Fruit fly (Drosophila melanogaster) whole organism, embryonic: Measurements from ENCODE around the gene CG4660.

ENCODE experiments used
- Aef1 ChIP-seq: fragments of 200-800 bp; sonication (Bioruptor generic); IDR thresholded peaks from 3 replicates; pipeline ENCODE4 v1.3.6; 2022; ENCODE audit warnings: missing biosample characterization, missing genetic modification characterization
- Awh ChIP-seq: fragments of 200-800 bp; sonication (Bioruptor generic); IDR thresholded peaks from 2 replicates; pipeline ENCODE4, ENCODE4 v1.3.6; 2022; ENCODE audit warnings: missing biosample characterization, missing genetic modification characterization
- B-H2 ChIP-seq: fragments of 200-800 bp; sonication (Bioruptor generic); optimal IDR thresholded peaks from 2 replicates; lab custom pipeline; 2018; ENCODE audit warnings: missing biosample characterization, mild to moderate bottlenecking, missing genetic modification characterization
- BtbVII ChIP-seq: fragments of 200-800 bp; sonication (Bioruptor generic); optimal IDR thresholded peaks from 3 replicates; lab custom pipeline; 2017; ENCODE audit warnings: missing biosample characterization, mild to moderate bottlenecking, missing genetic modification characterization
- C15 ChIP-seq: fragments of 200-800 bp; sonication (Bioruptor generic); IDR thresholded peaks from 3 replicates; pipeline ENCODE4 v1.3.6; 2022; ENCODE audit warnings: missing biosample characterization, missing genetic modification characterization
- CG10565 ChIP-seq: fragments of 200-800 bp; sonication (Bioruptor generic); optimal IDR thresholded peaks from 3 replicates; lab custom pipeline; 2016; ENCODE audit warnings: missing biosample characterization, mild to moderate bottlenecking, missing genetic modification characterization
- CG10654 ChIP-seq: fragments of 200-800 bp; sonication (Bioruptor generic); optimal IDR thresholded peaks from 2 replicates; lab custom pipeline; 2016; ENCODE audit warnings: missing biosample characterization, missing genetic modification characterization
- CG11696 ChIP-seq: fragments of 200-800 bp; sonication (Bioruptor generic); IDR thresholded peaks from 2 replicates; pipeline ENCODE4 v1.3.6; 2022; ENCODE audit warnings: missing biosample characterization, missing genetic modification characterization
- CG1233 ChIP-seq: fragments of 200-800 bp; sonication (Bioruptor generic); optimal IDR thresholded peaks from 4 replicates; lab custom pipeline; 2018; ENCODE audit warnings: missing biosample characterization, mild to moderate bottlenecking, missing genetic modification characterization
- CG12391 ChIP-seq: fragments of 200-800 bp; sonication (Bioruptor generic); optimal IDR thresholded peaks from 3 replicates; lab custom pipeline; 2018; ENCODE audit warnings: missing biosample characterization, mild to moderate bottlenecking, missing genetic modification characterization, moderate library complexity
- CG14014 ChIP-seq: fragments of 200-800 bp; sonication (Bioruptor generic); IDR thresholded peaks from 2 replicates; pipeline ENCODE4 v1.3.6; 2022; ENCODE audit warnings: missing biosample characterization, missing genetic modification characterization
- CG15696 ChIP-seq: fragments of 200-800 bp; sonication (Bioruptor generic); optimal IDR thresholded peaks from 2 replicates; lab custom pipeline; 2019; ENCODE audit warnings: missing biosample characterization, mild to moderate bottlenecking, missing genetic modification characterization, moderate library complexity
- CG1647 ChIP-seq: fragments of 200-800 bp; sonication (Bioruptor generic); optimal IDR thresholded peaks from 3 replicates; lab custom pipeline; 2016; ENCODE audit warnings: missing biosample characterization, missing genetic modification characterization
- CG17802 ChIP-seq: fragments of 200-800 bp; sonication (Bioruptor generic); optimal IDR thresholded peaks from 2 replicates; lab custom pipeline; 2018; ENCODE audit warnings: missing biosample characterization, mild to moderate bottlenecking, missing genetic modification characterization, moderate library complexity
- CG18011 ChIP-seq: fragments of 200-800 bp; sonication (Bioruptor generic); optimal IDR thresholded peaks from 2 replicates; lab custom pipeline; 2017; ENCODE audit warnings: missing biosample characterization, missing genetic modification characterization, mild to moderate bottlenecking, moderate library complexity, missing genotype
- CG30403 ChIP-seq: fragments of 200-800 bp; sonication (Bioruptor generic); optimal IDR thresholded peaks from 3 replicates; lab custom pipeline; 2016; ENCODE audit warnings: missing biosample characterization, missing genetic modification characterization
- CG31365 ChIP-seq: fragments of 200-800 bp; sonication (Bioruptor generic); optimal IDR thresholded peaks from 2 replicates; lab custom pipeline; 2018; ENCODE audit warnings: missing biosample characterization, mild to moderate bottlenecking, missing genetic modification characterization
- CG3163 ChIP-seq: fragments of 200-800 bp; sonication (Bioruptor generic); optimal IDR thresholded peaks from 3 replicates; lab custom pipeline; 2016; ENCODE audit warnings: missing biosample characterization, missing genetic modification characterization
- CG3838 ChIP-seq: fragments of 200-800 bp; sonication (Bioruptor generic); optimal IDR thresholded peaks from 3 replicates; lab custom pipeline; 2016; ENCODE audit warnings: missing biosample characterization, missing genetic modification characterization
- CG4328 ChIP-seq: fragments of 200-800 bp; sonication (Bioruptor generic); optimal IDR thresholded peaks from 3 replicates; lab custom pipeline; 2017; ENCODE audit warnings: missing biosample characterization, missing genetic modification reagents, missing genetic modification characterization
- CG4360 ChIP-seq: fragments of 200-800 bp; sonication (Bioruptor generic); IDR thresholded peaks from 2 replicates; pipeline ENCODE4 v1.3.6; 2022; ENCODE audit warnings: missing biosample characterization, missing genetic modification characterization
- CG4617 ChIP-seq: fragments of 200-800 bp; sonication (Bioruptor generic); optimal IDR thresholded peaks from 3 replicates; lab custom pipeline; 2016; ENCODE audit warnings: missing biosample characterization, missing genetic modification characterization, borderline replicate concordance
- CG6175 ChIP-seq: fragments of 200-800 bp; sonication (Bioruptor generic); IDR thresholded peaks from 3 replicates; pipeline ENCODE4 v1.3.6; 2022; ENCODE audit warnings: missing biosample characterization, missing genetic modification characterization
- CG6791 ChIP-seq: fragments of 200-800 bp; sonication (Bioruptor generic); IDR thresholded peaks from 3 replicates; pipeline ENCODE4 v1.3.6; 2022; ENCODE audit warnings: missing biosample characterization, missing genetic modification characterization; ENCODE audit not compliant: partially characterized antibody
- CG7839 ChIP-seq: fragments of 200-800 bp; sonication (Bioruptor generic); optimal IDR thresholded peaks from 3 replicates; lab custom pipeline; 2018; ENCODE audit warnings: missing biosample characterization, mild to moderate bottlenecking, missing genetic modification characterization, moderate library complexity
- CG7987 ChIP-seq: fragments of 200-800 bp; sonication (Bioruptor generic); optimal IDR thresholded peaks from 2 replicates; lab custom pipeline; 2018; ENCODE audit warnings: missing biosample characterization, mild to moderate bottlenecking, missing genetic modification characterization, moderate library complexity
- CG9215 ChIP-seq: fragments of 200-800 bp; sonication (Bioruptor generic); IDR thresholded peaks from 2 replicates; pipeline ENCODE4 v1.3.6; 2022; ENCODE audit warnings: missing biosample characterization, missing genetic modification characterization
- CTCF ChIP-seq: fragments of 200-800 bp; sonication (Bioruptor generic); optimal IDR thresholded peaks from 2 replicates; lab custom pipeline; 2017; ENCODE audit warnings: missing biosample characterization, mild to moderate bottlenecking, missing genetic modification characterization, moderate library complexity
- H15 ChIP-seq: fragments of 200-800 bp; sonication (Bioruptor generic); IDR thresholded peaks from 3 replicates; pipeline ENCODE4 v1.3.6; 2022; ENCODE audit warnings: missing biosample characterization, missing genetic modification characterization
- Hmx ChIP-seq: fragments of 200-800 bp; sonication (Bioruptor generic); optimal IDR thresholded peaks from 2 replicates; lab custom pipeline; 2016; ENCODE audit warnings: missing biosample characterization, missing genetic modification characterization
- Hsf ChIP-seq: fragments of 200-800 bp; sonication (Bioruptor generic); optimal IDR thresholded peaks from 3 replicates; lab custom pipeline; 2016; ENCODE audit warnings: missing biosample characterization, missing genetic modification characterization
- MTF-1 ChIP-seq: fragments of 200-800 bp; sonication (Bioruptor generic); optimal IDR thresholded peaks from 2 replicates; lab custom pipeline; 2018; ENCODE audit warnings: missing biosample characterization, mild to moderate bottlenecking, missing genetic modification characterization, borderline replicate concordance
- Mrtf ChIP-seq: fragments of 200-800 bp; sonication (Bioruptor generic); IDR thresholded peaks from 3 replicates; pipeline ENCODE4 v1.3.6; 2022; ENCODE audit warnings: missing biosample characterization, missing genetic modification characterization
- Nf-YC ChIP-seq: fragments of 200-800 bp; optimal IDR thresholded peaks from 3 replicates; lab custom pipeline; 2019; ENCODE audit warnings: missing biosample characterization, mild to moderate bottlenecking, missing genetic modification characterization, moderate library complexity
- Ptx1 ChIP-seq: fragments of 200-800 bp; sonication (Bioruptor generic); IDR thresholded peaks from 2 replicates; pipeline ENCODE4 v1.3.6; 2022; ENCODE audit warnings: missing biosample characterization, missing genetic modification characterization
- Side ChIP-seq: fragments of 200-800 bp; sonication (Bioruptor generic); optimal IDR thresholded peaks from 2 replicates; lab custom pipeline; 2016; ENCODE audit warnings: missing biosample characterization, missing genetic modification characterization
- Usf ChIP-seq: fragments of 200-800 bp; sonication (Bioruptor generic); optimal IDR thresholded peaks from 2 replicates; lab custom pipeline; 2017; ENCODE audit warnings: missing genotype, missing biosample characterization, missing genetic modification characterization
- abd-A ChIP-seq: fragments of 200-800 bp; sonication (Bioruptor generic); optimal IDR thresholded peaks from 3 replicates; lab custom pipeline; 2019; ENCODE audit warnings: missing biosample characterization, mild to moderate bottlenecking, missing genetic modification characterization, moderate library complexity
- amos ChIP-seq: fragments of 200-800 bp; sonication (Bioruptor generic); IDR thresholded peaks from 2 replicates; pipeline ENCODE4 v1.3.6; 2022; ENCODE audit warnings: missing biosample characterization, missing genetic modification characterization; ENCODE audit not compliant: partially characterized antibody
- bab2 ChIP-seq: fragments of 200-800 bp; sonication (Bioruptor generic); optimal IDR thresholded peaks from 2 replicates; lab custom pipeline; 2016; ENCODE audit warnings: missing biosample characterization, missing genetic modification characterization
- dan ChIP-seq: fragments of 200-800 bp; sonication (Bioruptor generic); IDR thresholded peaks from 2 replicates; pipeline ENCODE4 v1.3.6; 2022; ENCODE audit warnings: missing biosample characterization, missing genetic modification characterization
- ems ChIP-seq: fragments of 200-800 bp; sonication (Bioruptor generic); optimal IDR thresholded peaks from 3 replicates; lab custom pipeline; 2016; ENCODE audit warnings: missing biosample characterization, missing genetic modification characterization
- en ChIP-seq: fragments of 200-800 bp; sonication (Bioruptor generic); optimal IDR thresholded peaks from 2 replicates; lab custom pipeline; 2016; ENCODE audit warnings: missing biosample characterization, missing genetic modification characterization
- gsb ChIP-seq: fragments of 200-800 bp; sonication (Bioruptor generic); IDR thresholded peaks from 2 replicates; pipeline ENCODE4 v1.3.6; 2022; ENCODE audit warnings: missing biosample characterization, missing genetic modification characterization
- h ChIP-seq: fragments of >200 bp; optimal IDR thresholded peaks from 2 replicates; lab custom pipeline; 2017
- lola ChIP-seq, 3 experiments: fragments of >200 bp in 2 of 3; fragments of 200-800 bp in 1 of 3; sonication (Bioruptor generic) in 1 of 3; optimal IDR thresholded peaks; 2 replicates each; lab custom pipeline; 2017 to 2019; ENCODE audit warnings: missing biosample characterization in 3 of 3, missing genetic modification characterization in 3 of 3, mild to moderate bottlenecking in 1 of 3, moderate library complexity in 1 of 3
- mld ChIP-seq: fragments of 200-800 bp; sonication (Bioruptor generic); IDR thresholded peaks from 3 replicates; pipeline ENCODE4 v1.3.6; 2022; ENCODE audit warnings: missing biosample characterization, missing genetic modification characterization; ENCODE audit not compliant: partially characterized antibody
- odd ChIP-seq: fragments of 200-800 bp; sonication (Bioruptor generic); optimal IDR thresholded peaks from 2 replicates; lab custom pipeline; 2017; ENCODE audit warnings: missing biosample characterization, mild to moderate bottlenecking, missing genetic modification characterization
- scrt ChIP-seq: fragments of 200-800 bp; sonication (Bioruptor generic); optimal IDR thresholded peaks from 2 replicates; lab custom pipeline; 2018; ENCODE audit warnings: missing biosample characterization, mild to moderate bottlenecking, missing genetic modification characterization, moderate library complexity
- sob ChIP-seq: fragments of 200-800 bp; sonication (Bioruptor generic); IDR thresholded peaks from 2 replicates; pipeline ENCODE4 v1.3.6; 2022; ENCODE audit warnings: missing biosample characterization, missing genetic modification characterization
- sug ChIP-seq: fragments of 200-800 bp; optimal IDR thresholded peaks from 2 replicates; lab custom pipeline; 2019; ENCODE audit warnings: missing biosample characterization, mild to moderate bottlenecking, missing genetic modification characterization, moderate library complexity
- tin ChIP-seq: fragments of 200-800 bp; sonication (Bioruptor generic); optimal IDR thresholded peaks from 3 replicates; lab custom pipeline; 2016; ENCODE audit warnings: missing biosample characterization, missing genetic modification characterization

The CG4660 gene

dm6 chrX:6039431-6040016 lies 41.6 kb downstream of the CG4660 start, which contains the start of gene CG5937 (continued):
- TF ChIP-seq CG4617 (GFP tag; lab: Kevin White, UChicago) (no peak), Nf-YC (tag; lab: Kevin White, UChicago) (peak; percentile 46), CG9215 (no peak), en (no peak), Awh (GFP tag; lab: Robert Waterston, UW) (no peak), H15 (GFP tag; lab: Robert Waterston, UW) (no peak), odd (no peak), CG12391 (tag; lab: Kevin White, UChicago) (no peak), CG1647 (GFP tag; lab: Kevin White, UChicago) (no peak), CG4328 (GFP tag; lab: Kevin White, UChicago) (peak; percentile 33), lola (GFP tag; optimal IDR thresholded peaks at IDR 0.05; lab: Kevin White, UChicago) (peak in 1 of 3 experiments; percentile 4), ems (GFP tag; lab: Kevin White, UChicago) (no peak), CG30403 (GFP tag; lab: Kevin White, UChicago) (peak; percentile 14), sug (tag; lab: Kevin White, UChicago) (no peak), Aef1 (GFP tag; lab: Robert Waterston, UW) (no peak), CG6791 (0 out of 3 replicates have a peak, but pooled peaks have one; percentile 39), CG11696 (GFP tag; lab: Robert Waterston, UW) (no peak), CG7987 (GFP tag; lab: Kevin White, UChicago) (no peak), gsb (GFP tag; lab: Robert Waterston, UW) (no peak), amos (GFP tag; lab: Robert Waterston, UW) (no peak), CG18011 (GFP tag; lab: Kevin White, UChicago) (no peak), CG4360 (GFP tag; lab: Robert Waterston, UW) (no peak), scrt (GFP tag; lab: Kevin White, UChicago) (no peak), MTF-1 (GFP tag; lab: Kevin White, UChicago) (no peak), CG6175 (GFP tag; lab: Robert Waterston, UW) (no peak), CTCF (GFP tag; lab: Kevin White, UChicago) (no peak), Side (GFP tag; lab: Kevin White, UChicago) (no peak), bab2 (GFP tag; lab: Kevin White, UChicago) (no peak), Mrtf (no peak), dan (GFP tag; lab: Robert Waterston, UW) (no peak), CG1233 (GFP tag; lab: Kevin White, UChicago) (peak; percentile 17), CG10654 (no peak), CG7839 (tag; lab: Kevin White, UChicago) (peak; percentile 40), B-H2 (GFP tag; lab: Kevin White, UChicago) (no peak), abd-A (no peak), BtbVII (GFP tag; lab: Kevin White, UChicago) (peak; percentile 8), h (no peak), Hmx (GFP tag; lab: Kevin White, UChicago) (no peak), CG15696 (tag; lab: Kevin White, UChicago) (no peak), CG14014 (GFP tag; lab: Robert Waterston, UW) (no peak), sob (GFP tag; lab: Robert Waterston, UW) (no peak), tin (peak; percentile 4), Ptx1 (GFP tag; lab: Robert Waterston, UW) (no peak), Hsf (GFP tag; lab: Kevin White, UChicago) (no peak), CG31365 (tag; lab: Kevin White, UChicago) (no peak), CG3838 (GFP tag; lab: Kevin White, UChicago) (no peak), Usf (GFP tag; lab: Kevin White, UChicago) (no peak), mld (GFP tag; lab: Robert Waterston, UW) (no peak), CG3163 (GFP tag; lab: Kevin White, UChicago) (no peak), CG17802 (no peak), CG10565 (GFP tag; lab: Kevin White, UChicago) (no peak), C15 (GFP tag; lab: Robert Waterston, UW) (no peak)
